Worm (Caenorhabditis elegans) whole organism, mixed stage, embryonic: Measurements from ENCODE around the gene str-244.
"Not testable (repeated sequence)": the region's sequence is repeated elsewhere in the genome, so short reads cannot be mapped to it uniquely, and the experiment has no call there.

Experiments
- M03D4.4 ChIP-seq: sonication (generic microtip); optimal IDR thresholded peaks from 2 replicates; lab custom pipeline; 2017; ENCODE audit warnings: mild to moderate bottlenecking, missing genetic modification characterization, missing compliant biosample characterization
- bed-3 ChIP-seq: fragments of 200-800 bp; sonication (Bioruptor generic); optimal IDR thresholded peaks from 3 replicates; lab custom pipeline; 2018; ENCODE audit warnings: mild to moderate bottlenecking, missing genetic modification characterization, moderate library complexity, missing compliant biosample characterization
- blmp-1 ChIP-seq: fragments of 150-350 bp; optimal IDR thresholded peaks from 2 replicates; lab custom pipeline; 2014; ENCODE audit warnings: missing biosample characterization, missing genetic modification characterization
- ceh-39 ChIP-seq: fragments of 150-350 bp; optimal IDR thresholded peaks from 2 replicates; lab custom pipeline; 2014; ENCODE audit warnings: missing biosample characterization, missing genetic modification characterization
- ceh-43 ChIP-seq: fragments of 200-800 bp; sonication (Bioruptor generic); optimal IDR thresholded peaks from 2 replicates; lab custom pipeline; 2018; ENCODE audit warnings: mild to moderate bottlenecking, missing genetic modification characterization, moderate library complexity, missing compliant biosample characterization
- ces-1 ChIP-seq: fragments of 150-350 bp; optimal IDR thresholded peaks from 2 replicates; lab custom pipeline; 2014; ENCODE audit warnings: missing biosample characterization, missing genetic modification reagents, missing genetic modification characterization
- drap-1 ChIP-seq: fragments of 200-800 bp; sonication (Bioruptor generic); optimal IDR thresholded peaks from 3 replicates; lab custom pipeline; 2018; ENCODE audit warnings: mild to moderate bottlenecking, missing genetic modification characterization, missing compliant biosample characterization
- elt-1 ChIP-seq: sonication (generic microtip); optimal IDR thresholded peaks from 2 replicates; lab custom pipeline; 2017; ENCODE audit warnings: missing genetic modification characterization, mild to moderate bottlenecking, missing compliant biosample characterization, antibody characterized with exemption, moderate library complexity, borderline replicate concordance; ENCODE audit not compliant: insufficient read depth
- elt-3 ChIP-seq: fragments of 150-350 bp; optimal IDR thresholded peaks from 2 replicates; lab custom pipeline; 2014; ENCODE audit warnings: missing biosample characterization, missing genetic modification characterization
- flh-1 ChIP-seq: fragments of 200-800 bp; sonication (Bioruptor generic); optimal IDR thresholded peaks from 2 replicates; lab custom pipeline; 2018; ENCODE audit warnings: mild to moderate bottlenecking, missing genetic modification characterization, moderate library complexity, missing compliant biosample characterization
- hlh-1 ChIP-seq: fragments of 150-350 bp; optimal IDR thresholded peaks from 2 replicates; lab custom pipeline; 2014; ENCODE audit warnings: missing biosample characterization, missing genetic modification reagents, missing genetic modification characterization
- lin-13 ChIP-seq: fragments of 150-350 bp; optimal IDR thresholded peaks from 2 replicates; lab custom pipeline; 2014; ENCODE audit warnings: missing biosample characterization, missing genetic modification characterization
- lin-32 ChIP-seq: fragments of 200-800 bp; sonication (Bioruptor generic); optimal IDR thresholded peaks from 2 replicates; lab custom pipeline; 2018; ENCODE audit warnings: mild to moderate bottlenecking, missing genetic modification characterization, missing compliant biosample characterization
- lsy-2 ChIP-seq: fragments of 150-350 bp; optimal IDR thresholded peaks from 2 replicates; lab custom pipeline; 2014; ENCODE audit warnings: missing biosample characterization, missing genetic modification characterization
- mab-5 ChIP-seq: fragments of 150-350 bp; optimal IDR thresholded peaks from 2 replicates; lab custom pipeline; 2014; ENCODE audit warnings: missing biosample characterization, missing genetic modification characterization
- mep-1 ChIP-seq: fragments of 150-350 bp; optimal IDR thresholded peaks from 2 replicates; lab custom pipeline; 2017; ENCODE audit warnings: missing biosample characterization, missing genetic modification reagents, missing genetic modification characterization, inconsistent platforms
- mls-2 ChIP-seq: sonication (generic microtip); optimal IDR thresholded peaks from 2 replicates; lab custom pipeline; 2016; ENCODE audit warnings: mild to moderate bottlenecking, missing genetic modification characterization, moderate library complexity, missing compliant biosample characterization
- nhr-12 ChIP-seq: fragments of 150-350 bp; optimal IDR thresholded peaks from 2 replicates; lab custom pipeline; 2014; ENCODE audit warnings: missing biosample characterization, missing genetic modification characterization
- nhr-2 ChIP-seq: fragments of 150-350 bp; optimal IDR thresholded peaks from 2 replicates; lab custom pipeline; 2014; ENCODE audit warnings: missing biosample characterization, missing genetic modification characterization
- nhr-237 ChIP-seq: fragments of 150-350 bp; optimal IDR thresholded peaks from 2 replicates; lab custom pipeline; 2014; ENCODE audit warnings: missing biosample characterization, missing genetic modification characterization
- nhr-28 ChIP-seq: fragments of 150-350 bp; optimal IDR thresholded peaks from 2 replicates; lab custom pipeline; 2014; ENCODE audit warnings: missing biosample characterization, missing genetic modification characterization
- nhr-76 ChIP-seq: sonication (generic microtip); optimal IDR thresholded peaks from 2 replicates; lab custom pipeline; 2017; ENCODE audit warnings: missing biosample characterization, missing genetic modification characterization
- pha-4 ChIP-seq: fragments of 150-350 bp; optimal IDR thresholded peaks from 2 replicates; lab custom pipeline; 2018; ENCODE audit warnings: missing biosample characterization, missing genetic modification reagents, missing genetic modification characterization
- sem-2 ChIP-seq: fragments of 200-800 bp; sonication (Bioruptor generic); optimal IDR thresholded peaks from 2 replicates; lab custom pipeline; 2018; ENCODE audit warnings: mild to moderate bottlenecking, missing genetic modification characterization, missing compliant biosample characterization
- snpc-4 ChIP-seq: fragments of 150-350 bp; optimal IDR thresholded peaks from 2 replicates; lab custom pipeline; 2014; ENCODE audit warnings: missing biosample characterization, missing genetic modification characterization
- tbx-8 ChIP-seq: fragments of 200-800 bp; sonication (Bioruptor generic); optimal IDR thresholded peaks from 2 replicates; lab custom pipeline; 2018; ENCODE audit warnings: mild to moderate bottlenecking, missing genetic modification characterization, moderate library complexity, missing compliant biosample characterization
- unc-39 ChIP-seq: fragments of 150-350 bp; optimal IDR thresholded peaks from 2 replicates; lab custom pipeline; 2014; ENCODE audit warnings: missing biosample characterization, missing genetic modification characterization
- unc-62 ChIP-seq: fragments of 150-350 bp; optimal IDR thresholded peaks from 2 replicates; lab custom pipeline; 2014; ENCODE audit warnings: missing biosample characterization, missing genetic modification reagents, missing genetic modification characterization
- ztf-11 ChIP-seq: fragments of 150-350 bp; optimal IDR thresholded peaks from 2 replicates; lab custom pipeline; 2014; ENCODE audit warnings: missing biosample characterization, missing genetic modification characterization

The str-244 gene

DNA sequence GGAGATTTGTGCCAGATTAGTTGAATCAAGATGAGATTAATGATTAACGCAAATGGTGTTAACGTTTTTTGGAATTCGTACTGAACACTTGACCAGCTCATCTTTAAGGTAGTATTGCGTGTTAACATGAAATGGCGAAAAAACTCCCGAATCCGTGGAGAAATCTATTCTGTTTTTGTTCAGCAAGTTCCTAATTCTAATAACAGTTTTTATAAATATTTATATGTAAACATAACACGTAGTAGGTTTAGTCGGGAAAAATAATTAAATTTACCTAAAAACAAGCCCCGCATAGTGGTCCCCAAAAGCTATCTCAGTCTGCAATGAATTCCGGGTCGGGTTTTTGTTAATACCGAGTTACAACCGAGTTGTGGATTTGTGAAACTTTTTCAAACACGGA lies at the start of gene str-244:
Gene str-244 (minus strand): TSS at position 101 of the 400 bp plus-strand sequence.
- TF ChIP-seq ceh-39 (tag; lab: Kevin White, UChicago) (no peak), mab-5 (tag; lab: Kevin White, UChicago) (no peak), M03D4.4 (tag; lab: Kevin White, UChicago) (no peak), unc-39 (tag; lab: Kevin White, UChicago) (no peak), snpc-4 (tag; lab: Kevin White, UChicago) (no peak), hlh-1 (tag; lab: Kevin White, UChicago) (no peak), drap-1 (GFP tag; lab: Kevin White, UChicago) (no peak), ces-1 (GFP tag; lab: Kevin White, UChicago) (no peak), elt-1 (no peak), ztf-11 (no peak), unc-62 (GFP tag; lab: Kevin White, UChicago) (no peak), sem-2 (no peak)

DNA sequence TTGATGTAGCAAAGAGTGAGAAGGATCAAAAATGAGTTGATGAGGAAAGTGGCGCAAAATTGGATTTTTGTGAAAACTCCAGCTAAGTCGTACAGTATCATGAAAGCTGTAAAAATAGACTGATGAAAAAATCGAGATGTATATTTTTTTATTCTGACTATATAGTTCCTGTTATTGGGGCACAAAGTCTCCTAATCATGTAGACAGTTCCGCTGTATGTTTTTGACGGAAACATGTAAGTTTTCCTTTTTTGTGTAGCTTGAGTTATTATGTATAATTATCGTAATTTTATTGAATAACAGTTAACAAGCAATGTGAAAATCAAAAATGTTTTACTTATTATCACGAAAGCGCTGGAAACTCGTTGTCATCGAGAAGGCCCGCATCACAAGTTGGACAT lies 48.6 kb upstream of the str-244 start, which contains the start of gene str-68:
Gene str-68 (minus strand): TSS at position 101 of the 400 bp plus-strand sequence.
- TF ChIP-seq blmp-1 = no peak
- no peak for TF ChIP-seq M03D4.4 (tag; lab: Kevin White, UChicago)
- TF ChIP-seq snpc-4 (tag; lab: Kevin White, UChicago) = no peak
- TF ChIP-seq, all 35 proteins: peak for 0

DNA sequence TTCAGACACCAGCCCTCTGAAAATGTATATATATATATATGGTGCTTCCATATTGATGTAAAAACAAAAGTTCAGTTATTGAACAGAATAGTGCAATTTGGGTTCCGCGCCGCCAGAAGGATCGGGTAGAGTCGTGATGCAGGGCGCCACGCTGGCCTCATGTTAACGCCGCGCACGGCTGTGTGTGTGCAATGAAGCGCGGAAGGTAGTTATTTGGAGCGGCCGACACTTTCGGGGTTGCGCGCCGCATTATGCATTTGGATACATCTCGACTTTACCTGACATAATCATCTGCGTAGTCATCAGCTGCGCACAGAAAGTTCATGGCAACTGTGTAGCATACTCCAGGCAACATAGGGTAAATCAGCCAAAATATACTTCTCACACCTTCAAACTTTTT lies 47.9 kb upstream of the str-244 start:
- TF ChIP-seq lsy-2 (no peak), M03D4.4 (tag; lab: Kevin White, UChicago) (no peak), elt-1 (no peak)
- TF ChIP-seq, all 35 proteins: peak for 0

DNA sequence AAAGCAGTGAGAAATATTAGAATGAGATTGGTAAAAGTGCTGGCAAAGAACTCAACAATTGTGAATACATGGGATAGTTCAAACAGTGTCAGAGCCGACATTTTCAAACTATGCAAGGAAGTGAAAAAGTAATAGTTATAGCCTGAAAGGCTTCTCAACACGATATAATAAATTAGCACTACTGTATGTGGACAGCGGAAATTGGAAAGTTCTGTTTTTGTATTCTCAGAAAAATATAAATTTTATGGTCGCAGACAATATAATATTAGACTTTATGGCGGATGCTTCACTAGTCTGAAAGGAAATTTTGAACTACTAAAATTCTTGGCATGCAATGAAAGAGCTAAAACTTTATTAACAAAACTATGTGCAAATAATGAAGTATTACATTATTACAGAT lies 46.9 kb upstream of the str-244 start, which contains the start of gene str-69:
Gene str-69 (minus strand): TSS at position 101 of the 400 bp plus-strand sequence.
- no peak for TF ChIP-seq ztf-11
- TF ChIP-seq tbx-8 (GFP tag; lab: Kevin White, UChicago) = no peak
- no peak for TF ChIP-seq nhr-76 (tag; lab: Kevin White, UChicago)
- TF ChIP-seq ceh-43 (GFP tag; lab: Kevin White, UChicago) = no peak
- TF ChIP-seq mab-5 (tag; lab: Kevin White, UChicago) = no peak
- no peak for TF ChIP-seq unc-39 (tag; lab: Kevin White, UChicago)
- no peak for TF ChIP-seq blmp-1
- TF ChIP-seq lin-32 (GFP tag; lab: Kevin White, UChicago) = no peak
- no peak for TF ChIP-seq nhr-2 (tag; lab: Kevin White, UChicago)
- no peak for TF ChIP-seq sem-2
- TF ChIP-seq lsy-2 = no peak
- no peak for TF ChIP-seq nhr-12 (tag; lab: Kevin White, UChicago)
- TF ChIP-seq hlh-1 (tag; lab: Kevin White, UChicago) = no peak
- TF ChIP-seq pha-4 = no peak
- no peak for TF ChIP-seq nhr-237 (tag; lab: Kevin White, UChicago)
- TF ChIP-seq mep-1 (tag; lab: Kevin White, UChicago) = no peak
- no peak for TF ChIP-seq ceh-39 (tag; lab: Kevin White, UChicago)

DNA sequence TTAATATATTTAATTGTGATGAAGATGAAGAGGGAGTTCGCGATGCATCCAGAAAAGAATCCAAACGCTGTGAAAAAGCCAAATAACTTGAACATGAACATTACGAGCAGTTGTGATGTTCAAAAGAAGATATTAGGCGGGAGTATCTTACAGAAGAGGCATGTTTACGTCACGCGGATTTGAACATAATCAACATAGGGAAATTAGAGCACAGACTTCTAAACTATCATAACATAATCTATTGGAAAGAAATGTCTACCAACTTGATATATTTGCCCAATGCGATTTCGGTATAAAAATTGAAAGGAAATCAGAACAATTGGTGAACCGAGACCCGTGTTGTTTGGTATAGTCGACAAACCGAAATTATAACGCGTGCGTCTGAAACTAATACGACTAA lies 45.2 kb upstream of the str-244 start, which contains the start of gene str-66:
Gene str-66 (minus strand): TSS at position 101 of the 400 bp plus-strand sequence.
- TF ChIP-seq nhr-28 (tag; lab: Kevin White, UChicago) (no peak), ztf-11 (no peak), ceh-39 (tag; lab: Kevin White, UChicago) (no peak)

DNA sequence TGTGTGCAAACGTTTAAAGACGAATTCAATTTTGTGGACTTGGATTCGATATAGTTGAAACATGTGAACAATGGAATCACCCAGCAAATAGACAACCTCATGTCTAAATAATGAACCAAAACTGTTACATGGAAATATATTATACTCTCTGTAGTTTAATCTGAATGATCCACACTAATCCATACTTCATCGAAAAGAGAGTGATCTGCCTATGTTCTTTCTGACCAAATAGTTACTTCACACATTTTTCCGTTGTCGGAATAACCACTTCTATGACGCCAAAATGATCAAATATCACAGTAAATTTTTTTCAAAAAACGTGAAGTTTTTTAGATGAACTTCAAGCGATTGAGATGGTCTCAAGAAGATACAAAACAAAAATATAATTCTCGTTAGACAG lies 43.2 kb upstream of the str-244 start, which contains the start of gene Y73C8C.4:
Gene Y73C8C.4 (minus strand): TSS at position 101 of the 400 bp plus-strand sequence.
- TF ChIP-seq snpc-4 (tag; lab: Kevin White, UChicago); flh-1; lin-13: not testable (repeated sequence)

DNA sequence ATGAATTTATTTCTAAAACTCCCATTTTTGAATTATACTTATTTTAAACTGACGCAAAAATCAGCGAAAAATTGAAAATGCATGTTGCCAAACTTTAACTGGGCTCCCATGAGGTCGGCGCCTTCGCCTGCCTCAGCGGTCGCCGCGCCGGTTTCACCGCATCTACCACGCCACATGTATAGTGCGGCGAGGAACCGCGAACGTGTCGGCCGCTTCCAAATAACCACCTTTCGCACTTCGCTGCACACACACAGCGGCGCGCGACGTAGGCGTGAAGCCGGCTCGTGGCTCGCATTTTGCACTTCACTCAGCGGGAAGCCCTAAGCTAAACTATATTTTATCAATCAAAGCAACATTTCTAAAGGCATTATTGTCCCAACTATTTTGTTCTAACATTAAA lies 41.6 kb upstream of the str-244 start:
- TF ChIP-seq bed-3 (no peak), unc-39 (tag; lab: Kevin White, UChicago) (no peak), elt-3 (tag; lab: Kevin White, UChicago) (no peak), tbx-8 (GFP tag; lab: Kevin White, UChicago) (no peak), mls-2 (tag; lab: Kevin White, UChicago) (no peak), pha-4 (no peak), mep-1 (tag; lab: Kevin White, UChicago) (no peak), lin-32 (GFP tag; lab: Kevin White, UChicago) (no peak), nhr-2 (tag; lab: Kevin White, UChicago) (no peak), hlh-1 (tag; lab: Kevin White, UChicago) (no peak), ztf-11 (no peak)
